Fruit fly (Drosophila melanogaster) whole organism, embryonic: ENCODE measurements around the gene SKIP.

Experiments used
- B-H1 ChIP-seq: fragments of 200-800 bp; sonication (Bioruptor generic); IDR thresholded peaks from 3 replicates; pipeline ENCODE4 v1.3.6; 2022; ENCODE audit warnings: missing biosample characterization, missing genetic modification characterization
- CG10209 ChIP-seq: fragments of 200-800 bp; sonication (Bioruptor generic); optimal IDR thresholded peaks from 3 replicates; lab custom pipeline; 2017; ENCODE audit warnings: missing biosample characterization, mild to moderate bottlenecking, missing genetic modification characterization, missing genetic modification reagents
- CG10366 ChIP-seq: fragments of 200-800 bp; sonication (Bioruptor generic); IDR thresholded peaks from 2 replicates; pipeline ENCODE4 v1.3.6; 2022; ENCODE audit warnings: missing biosample characterization, missing genetic modification characterization
- CG10959 ChIP-seq: fragments of 200-800 bp; sonication (Bioruptor generic); IDR thresholded peaks from 2 replicates; pipeline ENCODE4 v1.3.6; 2022; ENCODE audit warnings: missing biosample characterization, missing genetic modification characterization
- CG10979 ChIP-seq: fragments of 200-800 bp; sonication (Bioruptor generic); optimal IDR thresholded peaks from 2 replicates; lab custom pipeline; 2018; ENCODE audit warnings: missing biosample characterization, mild to moderate bottlenecking, missing genetic modification characterization, moderate library complexity
- CG11695 ChIP-seq: fragments of 200-800 bp; sonication (Bioruptor generic); IDR thresholded peaks from 3 replicates; pipeline ENCODE4 v1.3.6; 2022; ENCODE audit warnings: missing biosample characterization, missing genetic modification characterization
- CG12155 ChIP-seq: fragments of 200-800 bp; sonication (Bioruptor generic); optimal IDR thresholded peaks from 3 replicates; lab custom pipeline; 2016; ENCODE audit warnings: missing biosample characterization, missing genetic modification characterization
- CG13296 ChIP-seq: fragments of 200-800 bp; sonication (Bioruptor generic); optimal IDR thresholded peaks from 3 replicates; lab custom pipeline; 2018; ENCODE audit warnings: missing biosample characterization, mild to moderate bottlenecking, missing genetic modification characterization
- CG17385 ChIP-seq: fragments of 200-800 bp; sonication (Bioruptor generic); optimal IDR thresholded peaks from 3 replicates; lab custom pipeline; 2018; ENCODE audit warnings: missing biosample characterization, mild to moderate bottlenecking, missing genetic modification characterization
- CG18599 ChIP-seq: fragments of 200-800 bp; sonication (Bioruptor generic); optimal IDR thresholded peaks from 3 replicates; lab custom pipeline; 2017; ENCODE audit warnings: missing biosample characterization, missing genetic modification characterization, mild to moderate bottlenecking, moderate library complexity, missing genetic modification reagents
- CG2116 ChIP-seq: fragments of 200-800 bp; sonication (Bioruptor generic); optimal IDR thresholded peaks from 3 replicates; lab custom pipeline; 2018; ENCODE audit warnings: missing biosample characterization, mild to moderate bottlenecking, missing genetic modification characterization
- CG3163 ChIP-seq: fragments of 200-800 bp; sonication (Bioruptor generic); optimal IDR thresholded peaks from 3 replicates; lab custom pipeline; 2016; ENCODE audit warnings: missing biosample characterization, missing genetic modification characterization
- CG34422 ChIP-seq: fragments of 200-800 bp; sonication (Bioruptor generic); IDR thresholded peaks from 3 replicates; pipeline ENCODE4 v1.3.6; 2022; ENCODE audit warnings: missing biosample characterization, missing genetic modification characterization
- CG3838 ChIP-seq: fragments of 200-800 bp; sonication (Bioruptor generic); optimal IDR thresholded peaks from 3 replicates; lab custom pipeline; 2016; ENCODE audit warnings: missing biosample characterization, missing genetic modification characterization
- CG4820 ChIP-seq: fragments of 200-800 bp; sonication (Bioruptor generic); optimal IDR thresholded peaks from 3 replicates; lab custom pipeline; 2016; ENCODE audit warnings: missing biosample characterization, missing genetic modification characterization
- CG5180 ChIP-seq: fragments of 200-800 bp; sonication (Bioruptor generic); optimal IDR thresholded peaks from 3 replicates; lab custom pipeline; 2017; ENCODE audit warnings: missing biosample characterization, missing genetic modification characterization, mild to moderate bottlenecking, moderate library complexity, missing genetic modification reagents
- CG6813 ChIP-seq: fragments of 200-800 bp; sonication (Bioruptor generic); optimal IDR thresholded peaks from 2 replicates; lab custom pipeline; 2017; ENCODE audit warnings: missing biosample characterization, missing genetic modification characterization, mild to moderate bottlenecking, moderate library complexity, missing genetic modification reagents
- CG9437 ChIP-seq: fragments of 200-800 bp; sonication (Bioruptor generic); optimal IDR thresholded peaks from 2 replicates; lab custom pipeline; 2018; ENCODE audit warnings: missing biosample characterization, mild to moderate bottlenecking, missing genetic modification characterization
- CG9876 ChIP-seq: fragments of 200-800 bp; sonication (Bioruptor generic); optimal IDR thresholded peaks from 2 replicates; lab custom pipeline; 2016; ENCODE audit warnings: missing biosample characterization, missing genetic modification characterization
- CG9932 ChIP-seq: fragments of 200-800 bp; sonication (Bioruptor generic); IDR thresholded peaks from 2 replicates; pipeline ENCODE4 v1.3.6; 2022; ENCODE audit warnings: missing biosample characterization, missing genetic modification characterization
- CHES-1-like ChIP-seq: fragments of 200-800 bp; sonication (Bioruptor generic); optimal IDR thresholded peaks from 2 replicates; lab custom pipeline; 2016; ENCODE audit warnings: missing biosample characterization, missing genetic modification characterization
- Camta ChIP-seq: fragments of 200-800 bp; sonication (Bioruptor generic); optimal IDR thresholded peaks from 2 replicates; lab custom pipeline; 2016; ENCODE audit warnings: missing biosample characterization, missing genetic modification characterization
- E2f1 ChIP-seq: fragments of 200-800 bp; sonication (Bioruptor generic); IDR thresholded peaks from 2 replicates; pipeline ENCODE4 v1.3.6; 2022; ENCODE audit warnings: missing biosample characterization, missing genetic modification characterization
- Gug ChIP-seq: fragments of 200-800 bp; sonication (Bioruptor generic); IDR thresholded peaks from 4 replicates; pipeline ENCODE4 v1.3.6; 2022; ENCODE audit warnings: missing biosample characterization, missing genetic modification characterization
- Hand ChIP-seq: fragments of 200-800 bp; sonication (Bioruptor generic); optimal IDR thresholded peaks from 2 replicates; lab custom pipeline; 2017; ENCODE audit warnings: mild to moderate bottlenecking, missing biosample characterization, missing genetic modification reagents, missing genetic modification characterization
- Meics ChIP-seq: fragments of 200-800 bp; sonication (Bioruptor generic); optimal IDR thresholded peaks from 2 replicates; lab custom pipeline; 2017; ENCODE audit warnings: missing biosample characterization, mild to moderate bottlenecking, missing genetic modification characterization
- NC2β ChIP-seq: fragments of 200-800 bp; sonication (Bioruptor generic); optimal IDR thresholded peaks from 2 replicates; lab custom pipeline; 2016; ENCODE audit warnings: missing biosample characterization, missing genetic modification characterization
- Neu2 ChIP-seq: fragments of 200-800 bp; sonication (Bioruptor generic); optimal IDR thresholded peaks from 3 replicates; lab custom pipeline; 2016; ENCODE audit warnings: missing biosample characterization, missing genetic modification characterization, borderline replicate concordance
- PHDP ChIP-seq: fragments of 200-800 bp; sonication (Bioruptor generic); optimal IDR thresholded peaks from 3 replicates; lab custom pipeline; 2018; ENCODE audit warnings: missing biosample characterization, mild to moderate bottlenecking, missing genetic modification characterization, moderate library complexity
- Side ChIP-seq: fragments of 200-800 bp; sonication (Bioruptor generic); optimal IDR thresholded peaks from 2 replicates; lab custom pipeline; 2016; ENCODE audit warnings: missing biosample characterization, missing genetic modification characterization
- TFAM ChIP-seq: fragments of 200-800 bp; sonication (Bioruptor generic); optimal IDR thresholded peaks from 2 replicates; lab custom pipeline; 2017; ENCODE audit warnings: missing biosample characterization, missing genetic modification characterization, inconsistent platforms
- corto ChIP-seq: fragments of 200-800 bp; sonication (Bioruptor generic); optimal IDR thresholded peaks from 2 replicates; lab custom pipeline; 2016; ENCODE audit warnings: missing biosample characterization, mild to moderate bottlenecking, missing genetic modification characterization, moderate library complexity
- crc ChIP-seq: fragments of 200-800 bp; sonication (Bioruptor generic); optimal IDR thresholded peaks from 2 replicates; lab custom pipeline; 2016; ENCODE audit warnings: missing biosample characterization, missing genetic modification characterization
- ftz-f1 ChIP-seq: fragments of 200-800 bp; sonication (Bioruptor generic); optimal IDR thresholded peaks from 2 replicates; lab custom pipeline; 2016; ENCODE audit warnings: missing biosample characterization, missing genetic modification characterization
- gcm2 ChIP-seq: fragments of 200-800 bp; sonication (Bioruptor generic); optimal IDR thresholded peaks from 2 replicates; lab custom pipeline; 2016; ENCODE audit warnings: missing biosample characterization, missing genetic modification characterization
- gem ChIP-seq: fragments of 200-800 bp; sonication (Bioruptor generic); optimal IDR thresholded peaks from 2 replicates; lab custom pipeline; 2019; ENCODE audit warnings: missing biosample characterization, mild to moderate bottlenecking, missing genetic modification characterization, moderate library complexity
- grau ChIP-seq: fragments of 200-800 bp; optimal IDR thresholded peaks from 3 replicates; lab custom pipeline; 2019; ENCODE audit warnings: missing biosample characterization, mild to moderate bottlenecking, missing genetic modification characterization, moderate library complexity
- jing ChIP-seq: fragments of 200-800 bp; sonication (Bioruptor generic); optimal IDR thresholded peaks from 2 replicates; lab custom pipeline; 2018; ENCODE audit warnings: missing biosample characterization, mild to moderate bottlenecking, missing genetic modification characterization
- maf-S ChIP-seq: fragments of 200-800 bp; sonication (Bioruptor generic); optimal IDR thresholded peaks from 2 replicates; lab custom pipeline; 2016; ENCODE audit warnings: missing biosample characterization, missing genetic modification characterization
- pfk ChIP-seq: fragments of 200-800 bp; sonication (Bioruptor generic); optimal IDR thresholded peaks from 2 replicates; lab custom pipeline; 2018; ENCODE audit warnings: missing biosample characterization, mild to moderate bottlenecking, missing genetic modification characterization, moderate library complexity
- ro ChIP-seq: fragments of 200-800 bp; sonication (Bioruptor generic); IDR thresholded peaks from 2 replicates; pipeline ENCODE4 v1.3.6; 2022; ENCODE audit warnings: missing biosample characterization, missing genetic modification characterization
- row ChIP-seq: fragments of 200-800 bp; sonication (Bioruptor generic); IDR thresholded peaks from 3 replicates; pipeline ENCODE4 v1.3.6; 2022; ENCODE audit warnings: missing biosample characterization, missing genetic modification characterization
- sima ChIP-seq: fragments of 200-800 bp; sonication (Bioruptor generic); optimal IDR thresholded peaks from 2 replicates; lab custom pipeline; 2016; ENCODE audit warnings: missing biosample characterization, missing genetic modification characterization
- slou ChIP-seq: fragments of 200-800 bp; sonication (Bioruptor generic); optimal IDR thresholded peaks from 3 replicates; lab custom pipeline; 2016; ENCODE audit warnings: missing biosample characterization, missing genetic modification characterization
- sna ChIP-seq: fragments of 200-800 bp; sonication (Bioruptor generic); IDR thresholded peaks from 2 replicates; pipeline ENCODE4 v1.3.6; 2022; ENCODE audit warnings: missing biosample characterization, missing genetic modification characterization; ENCODE audit not compliant: partially characterized antibody
- sr ChIP-seq: fragments of 200-800 bp; sonication (Bioruptor generic); IDR thresholded peaks from 3 replicates; pipeline ENCODE4 v1.3.6; 2022; ENCODE audit warnings: missing biosample characterization, missing genetic modification characterization
- tap ChIP-seq: fragments of 200-800 bp; optimal IDR thresholded peaks from 3 replicates; lab custom pipeline; 2019; ENCODE audit warnings: missing biosample characterization, mild to moderate bottlenecking, missing genetic modification characterization, moderate library complexity
- tgo ChIP-seq: fragments of 200-800 bp; sonication (Bioruptor generic); IDR thresholded peaks from 3 replicates; pipeline ENCODE4 v1.3.6; 2022; ENCODE audit warnings: missing biosample characterization, missing genetic modification characterization
- toy ChIP-seq: fragments of 200-800 bp; sonication (Bioruptor generic); IDR thresholded peaks from 2 replicates; pipeline ENCODE4 v1.3.6; 2022; ENCODE audit warnings: missing biosample characterization, missing genetic modification characterization
- vnd ChIP-seq: fragments of 200-800 bp; sonication (Bioruptor generic); IDR thresholded peaks from 3 replicates; pipeline ENCODE4 v1.3.6; 2022; ENCODE audit warnings: missing biosample characterization, missing genetic modification characterization; ENCODE audit not compliant: partially characterized antibody
- zf30C ChIP-seq: fragments of 200-800 bp; sonication (Bioruptor generic); optimal IDR thresholded peaks from 3 replicates; lab custom pipeline; 2018; ENCODE audit warnings: missing biosample characterization, mild to moderate bottlenecking, missing genetic modification characterization
- zfh2 ChIP-seq: fragments of 200-800 bp; sonication (Bioruptor generic); optimal IDR thresholded peaks from 2 replicates; lab custom pipeline; 2016; ENCODE audit warnings: missing biosample characterization, missing genetic modification characterization

SKIP gene

DNA sequence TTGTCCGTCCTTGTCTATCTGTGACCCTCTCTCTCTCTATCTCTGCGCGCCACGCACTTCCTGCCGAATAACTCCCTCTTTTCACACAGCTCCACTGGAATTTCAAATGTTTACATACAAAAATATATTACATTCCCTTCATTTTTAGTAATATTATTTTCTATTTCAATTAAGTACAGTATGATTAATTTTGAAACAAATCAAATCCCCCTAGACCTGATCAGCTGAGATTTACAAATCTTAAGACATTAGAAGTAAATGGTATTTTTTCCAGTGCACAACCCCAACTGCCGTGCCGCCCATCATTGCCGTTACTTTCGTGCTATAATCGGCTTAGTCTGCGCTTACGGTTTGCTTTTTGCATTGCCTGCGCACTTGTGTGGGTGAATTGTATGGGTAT lies 25.3 kb upstream of the SKIP start (continued):
- TF ChIP-seq CG9932 (GFP tag; lab: Robert Waterston, UW), result no peak
- no peak for TF ChIP-seq ro (GFP tag; lab: Robert Waterston, UW)
- TF ChIP-seq CHES-1-like (GFP tag; lab: Kevin White, UChicago), result no peak
- no peak for TF ChIP-seq ftz-f1 (GFP tag; lab: Kevin White, UChicago)
- TF ChIP-seq corto (GFP tag; lab: Kevin White, UChicago), result no peak
- TF ChIP-seq CG5180 (GFP tag; lab: Kevin White, UChicago), result peak; percentile 14
- TF ChIP-seq sr (GFP tag; lab: Robert Waterston, UW), result no peak
- no peak for TF ChIP-seq Gug (GFP tag; lab: Robert Waterston, UW)
- no peak for TF ChIP-seq CG34422
- no peak for TF ChIP-seq B-H1 (GFP tag; lab: Robert Waterston, UW)
- no peak for TF ChIP-seq slou
- no peak for TF ChIP-seq toy (GFP tag; lab: Robert Waterston, UW)
- no peak for TF ChIP-seq CG12155 (GFP tag; lab: Kevin White, UChicago)
- TF ChIP-seq Meics (GFP tag; lab: Kevin White, UChicago), result peak; percentile 88
- peak; percentile 23 for TF ChIP-seq CG10209 (GFP tag; lab: Kevin White, UChicago)
- no peak for TF ChIP-seq gcm2 (GFP tag; lab: Kevin White, UChicago)
- TF ChIP-seq CG17385 (GFP tag; lab: Kevin White, UChicago), result peak; percentile 53
- TF ChIP-seq E2f1 (GFP tag; lab: Robert Waterston, UW), result peak; percentile 48; the same call in 1 of the 2 replicates
- peak; percentile 71 for TF ChIP-seq CG13296 (GFP tag; lab: Kevin White, UChicago)
- TF ChIP-seq maf-S, result no peak
- no peak for TF ChIP-seq zf30C (GFP tag; lab: Kevin White, UChicago)
- no peak for TF ChIP-seq NC2β
- TF ChIP-seq Side, result no peak
- no peak for TF ChIP-seq sna (GFP tag; lab: Robert Waterston, UW)
- TF ChIP-seq zfh2, result no peak
- peak; percentile 27 for TF ChIP-seq Hand (GFP tag; lab: Kevin White, UChicago)
- no peak for TF ChIP-seq CG9437 (GFP tag; lab: Kevin White, UChicago)
- peak; percentile 71 for TF ChIP-seq gem
- TF ChIP-seq CG9876, result no peak
- TF ChIP-seq Camta, result no peak
- peak; percentile 43 for TF ChIP-seq tap (tag; lab: Kevin White, UChicago)
- no peak for TF ChIP-seq CG10979 (tag; lab: Kevin White, UChicago)
- peak; percentile 92 for TF ChIP-seq CG18599
- no peak for TF ChIP-seq CG3163 (GFP tag; lab: Kevin White, UChicago)
- no peak for TF ChIP-seq CG2116
- TF ChIP-seq pfk (GFP tag; lab: Kevin White, UChicago), result no peak
- TF ChIP-seq CG10366 (GFP tag; lab: Robert Waterston, UW), result no peak; the same call in none of the 2 replicates
- TF ChIP-seq CG11695 (GFP tag; lab: Robert Waterston, UW), result no peak
- TF ChIP-seq crc (GFP tag; lab: Kevin White, UChicago), result no peak
- no peak for TF ChIP-seq PHDP (tag; lab: Kevin White, UChicago)
- TF ChIP-seq CG3838 (GFP tag; lab: Kevin White, UChicago), result no peak
- no peak for TF ChIP-seq jing (GFP tag; lab: Kevin White, UChicago)
- no peak for TF ChIP-seq Neu2 (GFP tag; lab: Kevin White, UChicago)
- TF ChIP-seq CG4820 (GFP tag; lab: Kevin White, UChicago), result no peak
- TF ChIP-seq CG6813 (GFP tag; lab: Kevin White, UChicago), result no peak
- TF ChIP-seq tgo (GFP tag; lab: Robert Waterston, UW), result no peak; the same call in 2 of the 3 replicates
- no peak for TF ChIP-seq CG10959
- TF ChIP-seq grau (tag; lab: Kevin White, UChicago), result no peak
- no peak for TF ChIP-seq sima
- peak; percentile 76; the same call in 2 of the 3 replicates for TF ChIP-seq row (GFP tag; lab: Robert Waterston, UW)
- TF ChIP-seq vnd (GFP tag; lab: Robert Waterston, UW), result no peak
- no peak for TF ChIP-seq TFAM (GFP tag; lab: Kevin White, UChicago)
